Fruit fly (Drosophila melanogaster) whole organism, pupa: ENCODE measurements around the gene CG2652.

ENCODE experiments used
- CG17806 ChIP-seq: fragments of 200-800 bp; sonication (Bioruptor generic); optimal IDR thresholded peaks from 2 replicates; lab custom pipeline; 2018; ENCODE audit warnings: missing biosample characterization, mild to moderate bottlenecking, missing genetic modification characterization, moderate library complexity
- EcR ChIP-seq: fragments of 200-800 bp; sonication (Bioruptor generic); optimal IDR thresholded peaks from 3 replicates; lab custom pipeline; 2019; ENCODE audit warnings: missing biosample characterization, missing genetic modification characterization, mild to moderate bottlenecking, moderate library complexity, missing genetic modification reagents
- Pif1A ChIP-seq: fragments of 200-800 bp; sonication (Bioruptor generic); optimal IDR thresholded peaks from 3 replicates; lab custom pipeline; 2016; ENCODE audit warnings: missing biosample characterization, missing genetic modification characterization
- fd96Ca ChIP-seq: fragments of 200-800 bp; sonication (Bioruptor generic); IDR thresholded peaks from 3 replicates; pipeline ENCODE4 v1.3.6; 2022; ENCODE audit warnings: missing biosample characterization, missing genetic modification characterization
- gl ChIP-seq: fragments of 200-800 bp; sonication (Bioruptor generic); optimal IDR thresholded peaks from 2 replicates; lab custom pipeline; 2018; ENCODE audit warnings: missing biosample characterization, mild to moderate bottlenecking, missing genetic modification characterization

- TF ChIP-seq Pif1A (GFP tag; lab: Kevin White, UChicago) (no peak), gl (tag; lab: Kevin White, UChicago) (no peak), EcR (GFP tag; lab: Kevin White, UChicago) (no peak), fd96Ca (GFP tag; lab: Robert Waterston, UW) (no peak), CG17806 (tag; lab: Kevin White, UChicago) (no peak)
Measured at dm6 chrX:2651128-2651527, 31.6 kb downstream of the CG2652 start.
